Fruit fly (Drosophila melanogaster): ENCODE results near the gene CG10154.
A peak's percentile ranks its signal among the peaks of the same experiment; 100 is the strongest.

The CG10154 gene

DNA sequence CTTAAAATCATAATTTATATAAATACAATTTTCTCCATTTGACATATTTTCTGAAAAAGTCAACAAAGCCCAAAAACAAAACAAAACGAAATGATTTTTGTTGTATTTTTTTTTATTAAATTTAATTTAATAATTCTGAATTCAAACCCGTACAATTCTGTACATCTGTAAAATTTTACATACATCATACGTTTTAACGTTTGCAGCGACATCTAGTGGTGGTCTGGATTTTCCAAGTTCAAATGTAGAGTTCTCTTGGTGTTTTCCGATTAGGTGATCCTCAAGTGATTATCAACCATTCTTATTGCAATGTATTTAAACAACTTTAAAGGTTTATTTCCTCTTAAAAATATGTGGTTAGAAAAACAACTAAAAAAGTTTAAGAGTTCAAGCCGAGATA is 25.9 kb downstream of the CG10154 start:
- no peak for TF ChIP-seq Hnf4 (GFP tag; optimal IDR thresholded peaks at IDR 0.05)
- TF ChIP-seq sage (GFP tag; optimal IDR thresholded peaks at IDR 0.05) = no peak
- TF ChIP-seq Hr83 (GFP tag; optimal IDR thresholded peaks at IDR 0.05; ENCODE audit: poor library complexity, severe bottlenecking) = peak; percentile 56
- TF ChIP-seq usp (GFP tag; optimal IDR thresholded peaks at IDR 0.05) = no peak
- no peak for TF ChIP-seq Dfd (GFP tag; optimal IDR thresholded peaks at IDR 0.05)
- no peak for TF ChIP-seq OdsH (GFP tag; optimal IDR thresholded peaks at IDR 0.05)
- no peak for TF ChIP-seq Mio (GFP tag; optimal IDR thresholded peaks at IDR 0.05)
- TF ChIP-seq pan (optimal IDR thresholded peaks at IDR 0.05) = no peak
- no peak for TF ChIP-seq jim (GFP tag; optimal IDR thresholded peaks at IDR 0.05)
- TF ChIP-seq ey (GFP tag; optimal IDR thresholded peaks at IDR 0.05) = peak; percentile 13
- TF ChIP-seq Sp1 (GFP tag; optimal IDR thresholded peaks at IDR 0.05) = no peak
- no peak for TF ChIP-seq brk (GFP tag; optimal IDR thresholded peaks at IDR 0.05)
- no peak for TF ChIP-seq Jra (GFP tag; optimal IDR thresholded peaks at IDR 0.05)
- no peak for TF ChIP-seq lola (GFP tag; optimal IDR thresholded peaks at IDR 0.05)
- TF ChIP-seq woc (GFP tag; optimal IDR thresholded peaks at IDR 0.05) = no peak
- TF ChIP-seq dmrt93B (GFP tag; optimal IDR thresholded peaks at IDR 0.05) = no peak
- TF ChIP-seq h (GFP tag; optimal IDR thresholded peaks at IDR 0.05) = peak; percentile 11
- TF ChIP-seq Rel (GFP tag; optimal IDR thresholded peaks at IDR 0.05) = no peak
- no peak for TF ChIP-seq Rel (tag; optimal IDR thresholded peaks at IDR 0.05)
- peak; percentile 18 for TF ChIP-seq Vsx2 (GFP tag; optimal IDR thresholded peaks at IDR 0.05; ENCODE audit: partially characterized antibody)
- TF ChIP-seq dl (GFP tag; optimal IDR thresholded peaks at IDR 0.05; ENCODE audit: insufficient read depth in 1 of 2, partially characterized antibody in 2 of 2) = no peak
- peak in 1 of 2 experiments; percentile 22 for TF ChIP-seq foxo (GFP tag; optimal IDR thresholded peaks at IDR 0.05)
- no peak for TF ChIP-seq tai (GFP tag; optimal IDR thresholded peaks at IDR 0.05)
- no peak for TF ChIP-seq HLH106 (tag; optimal IDR thresholded peaks at IDR 0.05)
- TF ChIP-seq Dif (GFP tag; optimal IDR thresholded peaks at IDR 0.05; ENCODE audit: partially characterized antibody) = no peak
- no peak for TF ChIP-seq psq (GFP tag; optimal IDR thresholded peaks at IDR 0.05)
- no peak for TF ChIP-seq CrebA (GFP tag; optimal IDR thresholded peaks at IDR 0.05; ENCODE audit: borderline replicate concordance)
- no peak for TF ChIP-seq Abd-B (GFP tag; optimal IDR thresholded peaks at IDR 0.05)
- TF ChIP-seq GATAd (GFP tag; optimal IDR thresholded peaks at IDR 0.05) = no peak
- TF ChIP-seq sv (GFP tag; optimal IDR thresholded peaks at IDR 0.05) = no peak
- TF ChIP-seq Hr78 (GFP tag; optimal IDR thresholded peaks at IDR 0.05) = no peak
- peak; percentile 7 for TF ChIP-seq rgr (GFP tag; optimal IDR thresholded peaks at IDR 0.05)
- TF ChIP-seq N (GFP tag; optimal IDR thresholded peaks at IDR 0.05) = no peak
- no peak for TF ChIP-seq CG9705 (GFP tag; optimal IDR thresholded peaks at IDR 0.05)
- no peak for TF ChIP-seq fru (GFP tag; optimal IDR thresholded peaks at IDR 0.05)
- TF ChIP-seq CG32264 (GFP tag; optimal IDR thresholded peaks at IDR 0.05) = no peak
- no peak for TF ChIP-seq dsf (GFP tag; optimal IDR thresholded peaks at IDR 0.05; ENCODE audit: borderline replicate concordance)
- no peak for TF ChIP-seq Myc (optimal IDR thresholded peaks at IDR 0.05)
- no peak for TF ChIP-seq br (GFP tag; optimal IDR thresholded peaks at IDR 0.05)

DNA sequence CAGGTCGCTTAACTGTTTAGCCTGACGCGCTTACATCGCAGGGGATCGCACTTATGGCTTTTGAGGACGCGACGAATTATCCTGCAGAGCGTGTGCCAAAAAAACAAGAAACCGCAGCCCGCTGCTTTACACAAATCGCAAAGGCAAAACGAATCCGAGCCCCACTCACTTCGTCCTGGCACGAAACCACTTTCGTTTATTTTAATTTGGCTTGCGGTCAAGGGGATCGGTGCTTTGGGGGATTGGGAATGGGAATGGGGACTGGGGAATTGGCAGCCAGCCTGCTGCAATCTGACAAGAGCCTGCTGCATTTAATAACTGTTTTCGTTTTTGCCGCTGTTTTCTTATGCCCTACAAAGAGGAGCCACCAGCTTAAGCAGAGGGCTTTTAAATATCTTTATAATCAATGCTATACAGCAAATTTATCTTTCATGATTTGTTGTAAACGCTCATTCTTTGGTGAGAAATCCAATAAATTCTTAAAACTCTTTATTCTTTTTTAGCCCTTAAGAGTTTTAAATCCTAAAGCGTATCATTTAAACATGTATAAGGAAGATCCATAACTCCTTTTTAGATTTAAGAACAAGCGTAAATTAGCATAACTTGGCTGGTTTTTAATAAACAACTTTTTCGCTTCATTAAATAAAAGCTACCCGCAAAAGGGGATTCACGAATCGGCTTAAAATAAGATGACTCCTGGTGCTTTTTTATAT is 27.0 kb downstream of the CG10154 start:
- TF ChIP-seq dsf (GFP tag; optimal IDR thresholded peaks at IDR 0.05; ENCODE audit: borderline replicate concordance) = no peak
- peak; percentile 9 for TF ChIP-seq psq (GFP tag; optimal IDR thresholded peaks at IDR 0.05)
- TF ChIP-seq rgr (GFP tag; optimal IDR thresholded peaks at IDR 0.05) = no peak
- TF ChIP-seq HLH106 (tag; optimal IDR thresholded peaks at IDR 0.05) = peak; percentile 32
- TF ChIP-seq CG32264 (GFP tag; optimal IDR thresholded peaks at IDR 0.05) = no peak
- TF ChIP-seq sage (GFP tag; optimal IDR thresholded peaks at IDR 0.05) = no peak
- no peak for TF ChIP-seq brk (GFP tag; optimal IDR thresholded peaks at IDR 0.05)
- TF ChIP-seq fru (GFP tag; optimal IDR thresholded peaks at IDR 0.05) = peak; percentile 25
- peak; percentile 42 for TF ChIP-seq Sp1 (GFP tag; optimal IDR thresholded peaks at IDR 0.05)
- TF ChIP-seq CG9705 (GFP tag; optimal IDR thresholded peaks at IDR 0.05) = no peak
- TF ChIP-seq tai (GFP tag; optimal IDR thresholded peaks at IDR 0.05) = no peak
- no peak for TF ChIP-seq Jra (GFP tag; optimal IDR thresholded peaks at IDR 0.05)
- peak; percentile 54 for TF ChIP-seq woc (GFP tag; optimal IDR thresholded peaks at IDR 0.05)
- TF ChIP-seq foxo (GFP tag; optimal IDR thresholded peaks at IDR 0.05) = peak in 1 of 2 experiments; percentile 32
- peak; percentile 35 for TF ChIP-seq ey (GFP tag; optimal IDR thresholded peaks at IDR 0.05)
- TF ChIP-seq OdsH (GFP tag; optimal IDR thresholded peaks at IDR 0.05) = peak; percentile 16
- peak; percentile 20 for TF ChIP-seq h (GFP tag; optimal IDR thresholded peaks at IDR 0.05)
- TF ChIP-seq Myc (optimal IDR thresholded peaks at IDR 0.05) = no peak
- peak; percentile 21 for TF ChIP-seq br (GFP tag; optimal IDR thresholded peaks at IDR 0.05)
- no peak for TF ChIP-seq CrebA (GFP tag; optimal IDR thresholded peaks at IDR 0.05; ENCODE audit: borderline replicate concordance)
- TF ChIP-seq GATAd (GFP tag; optimal IDR thresholded peaks at IDR 0.05) = no peak

Data from whole organism, wandering third instar larva.